Worm (Caenorhabditis elegans): Measurements from ENCODE around the gene F14D7.1.

F14D7.1 gene

DNA sequence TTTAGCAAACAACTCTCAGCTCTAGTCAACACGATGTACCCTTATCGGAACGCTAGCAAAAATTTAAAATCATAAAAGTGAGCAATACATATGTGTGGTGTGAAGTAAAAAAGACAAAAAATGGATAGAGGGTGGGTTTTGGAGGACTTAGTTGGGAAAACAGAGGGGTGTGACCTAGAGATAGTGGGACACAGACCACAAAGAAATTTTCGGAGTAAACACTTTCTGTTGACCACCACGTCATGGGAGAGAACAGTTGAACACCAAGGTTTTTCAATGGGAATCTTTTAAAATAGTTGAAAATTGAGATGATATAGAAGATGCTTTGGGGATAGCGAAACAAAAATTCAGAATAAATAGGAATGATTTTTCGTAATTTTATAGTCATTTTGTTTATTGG, 27.9 kb upstream of the F14D7.1 start (continued):
- TF ChIP-seq unc-39 (tag; optimal IDR thresholded peaks at IDR 0.05) (no peak), nhr-28 (tag; optimal IDR thresholded peaks at IDR 0.05) (no peak)

DNA sequence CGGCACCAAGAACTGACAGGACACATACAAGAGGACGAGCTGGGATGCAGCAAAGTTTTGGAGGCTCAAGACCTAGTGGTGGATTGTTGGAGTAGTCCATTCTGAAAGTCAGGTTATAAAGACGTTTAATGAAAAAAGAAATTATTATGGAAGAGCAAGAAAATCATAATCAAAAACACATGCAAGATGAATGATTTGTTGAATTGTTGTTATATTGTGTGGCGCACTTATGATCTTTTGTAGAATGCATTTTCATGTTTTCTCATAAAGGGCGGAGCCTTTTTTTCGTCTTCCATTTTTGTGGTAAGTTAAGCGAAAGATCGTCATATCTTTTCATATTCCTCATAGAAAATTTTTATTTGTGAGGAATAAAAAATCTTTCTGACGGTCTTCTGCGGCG, 27.3 kb upstream of the F14D7.1 start, which contains the start of gene F47B8.2:
TSS of gene F47B8.2 (minus strand) at position 101 of the 400 bp plus-strand sequence.
- TF ChIP-seq hmg-11 (tag; optimal IDR thresholded peaks at IDR 0.05) (no peak), aly-2 (tag; optimal IDR thresholded peaks at IDR 0.05) (no peak), mdl-1 (tag; optimal IDR thresholded peaks at IDR 0.05) (no peak), nhr-67 (tag; optimal IDR thresholded peaks at IDR 0.05) (no peak), pha-4 (tag; optimal IDR thresholded peaks at IDR 0.05) (no peak), nhr-43 (tag; optimal IDR thresholded peaks at IDR 0.05; ENCODE audit: poor library complexity, severe bottlenecking) (no peak), mml-1 (tag; optimal IDR thresholded peaks at IDR 0.05) (no peak), ceh-16 (tag; optimal IDR thresholded peaks at IDR 0.05) (no peak), nhr-28 (tag; optimal IDR thresholded peaks at IDR 0.05) (no peak)

DNA sequence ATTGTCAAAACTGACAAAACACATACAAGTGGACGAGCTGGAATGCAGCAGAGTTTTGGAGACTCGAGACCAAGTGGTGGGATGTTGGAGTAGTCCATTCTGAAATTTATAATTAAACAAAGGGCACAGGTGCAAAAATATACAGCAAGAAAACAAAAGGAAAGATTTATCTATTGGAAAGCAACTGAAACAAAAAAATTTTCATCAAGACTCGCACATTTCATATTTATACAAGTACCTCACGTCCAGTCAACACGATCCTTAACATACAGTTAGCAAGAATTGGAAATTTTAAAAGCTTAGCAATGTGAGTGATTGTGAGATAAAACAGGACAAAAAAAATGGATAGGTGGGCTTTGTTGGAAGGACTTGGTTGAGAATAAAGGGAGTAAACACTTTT, 25.0 kb upstream of the F14D7.1 start, which contains the start of gene F47B8.1:
TSS of gene F47B8.1 (minus strand) at position 101 of the 400 bp plus-strand sequence.
- TF ChIP-seq nhr-77 (tag; optimal IDR thresholded peaks at IDR 0.05) (no peak), ztf-11 (tag; optimal IDR thresholded peaks at IDR 0.05) (no peak), sea-2 (GFP tag; optimal IDR thresholded peaks at IDR 0.05) (no peak), mdl-1 (tag; optimal IDR thresholded peaks at IDR 0.05) (no peak), ceh-16 (tag; optimal IDR thresholded peaks at IDR 0.05) (no peak), fkh-2 (tag; optimal IDR thresholded peaks at IDR 0.05) (no peak), nhr-237 (tag; optimal IDR thresholded peaks at IDR 0.05) (no peak), mml-1 (tag; optimal IDR thresholded peaks at IDR 0.05) (no peak), pqm-1 (tag; optimal IDR thresholded peaks at IDR 0.05) (no peak), egl-5 (tag; optimal IDR thresholded peaks at IDR 0.05) (no peak), ceh-28 (tag; optimal IDR thresholded peaks at IDR 0.05) (no peak), skn-1 (tag; optimal IDR thresholded peaks at IDR 0.05) (no peak), snpc-4 (tag; optimal IDR thresholded peaks at IDR 0.05) (no peak), egl-27 (tag; optimal IDR thresholded peaks at IDR 0.05) (no peak), aly-2 (tag; optimal IDR thresholded peaks at IDR 0.05) (no peak), nhr-12 (tag; optimal IDR thresholded peaks at IDR 0.05) (no peak), lsy-12 (tag; optimal IDR thresholded peaks at IDR 0.05) (no peak), tbx-2 (tag; optimal IDR thresholded peaks at IDR 0.05) (no peak), nhr-67 (tag; optimal IDR thresholded peaks at IDR 0.05) (no peak)

DNA sequence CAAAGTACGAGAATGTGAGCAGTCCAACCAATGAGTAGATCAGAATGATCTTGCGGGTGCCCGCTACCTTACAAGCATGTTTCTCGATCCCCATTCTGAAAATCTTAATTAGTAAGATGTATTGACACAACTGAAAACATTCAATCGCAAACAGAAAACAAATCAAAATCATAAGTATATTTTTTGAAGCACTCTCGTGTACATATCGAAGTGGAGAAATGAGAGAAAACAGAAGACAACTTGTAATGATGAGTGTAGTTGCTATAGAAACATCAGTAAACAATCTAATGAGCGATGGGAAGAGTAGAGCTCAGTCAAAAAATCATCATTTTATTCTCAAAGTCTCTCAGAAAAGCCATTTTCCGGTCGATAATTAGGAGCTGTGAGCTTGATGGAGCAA, 23.4 kb upstream of the F14D7.1 start, which contains the start of gene F14D7.8:
TSS of gene F14D7.8 (minus strand) at position 101 of the 400 bp plus-strand sequence.
- TF ChIP-seq mdl-1 (tag; optimal IDR thresholded peaks at IDR 0.05), result no peak
- TF ChIP-seq nhr-28 (tag; optimal IDR thresholded peaks at IDR 0.05), result no peak
- TF ChIP-seq eor-1 (tag; optimal IDR thresholded peaks at IDR 0.05), result no peak
- no peak for TF ChIP-seq unc-39 (tag; optimal IDR thresholded peaks at IDR 0.05)
- no peak for TF ChIP-seq tbx-2 (tag; optimal IDR thresholded peaks at IDR 0.05)
- no peak for TF ChIP-seq nhr-25 (tag; optimal IDR thresholded peaks at IDR 0.05)
- no peak for TF ChIP-seq ama-1 (optimal IDR thresholded peaks at IDR 0.05)
- TF ChIP-seq nhr-11 (tag; optimal IDR thresholded peaks at IDR 0.05), result no peak
- TF ChIP-seq sea-2 (GFP tag; optimal IDR thresholded peaks at IDR 0.05), result no peak
- no peak for TF ChIP-seq aly-2 (tag; optimal IDR thresholded peaks at IDR 0.05)
- TF ChIP-seq ZK546.5 (tag; optimal IDR thresholded peaks at IDR 0.05), result no peak
- TF ChIP-seq nhr-237 (tag; optimal IDR thresholded peaks at IDR 0.05), result no peak
- no peak for TF ChIP-seq elt-3 (tag; optimal IDR thresholded peaks at IDR 0.05)
- no peak for TF ChIP-seq skn-1 (tag; optimal IDR thresholded peaks at IDR 0.05)
- TF ChIP-seq zag-1 (tag; optimal IDR thresholded peaks at IDR 0.05), result no peak
- TF ChIP-seq unc-62 (GFP tag; optimal IDR thresholded peaks at IDR 0.05), result no peak

DNA sequence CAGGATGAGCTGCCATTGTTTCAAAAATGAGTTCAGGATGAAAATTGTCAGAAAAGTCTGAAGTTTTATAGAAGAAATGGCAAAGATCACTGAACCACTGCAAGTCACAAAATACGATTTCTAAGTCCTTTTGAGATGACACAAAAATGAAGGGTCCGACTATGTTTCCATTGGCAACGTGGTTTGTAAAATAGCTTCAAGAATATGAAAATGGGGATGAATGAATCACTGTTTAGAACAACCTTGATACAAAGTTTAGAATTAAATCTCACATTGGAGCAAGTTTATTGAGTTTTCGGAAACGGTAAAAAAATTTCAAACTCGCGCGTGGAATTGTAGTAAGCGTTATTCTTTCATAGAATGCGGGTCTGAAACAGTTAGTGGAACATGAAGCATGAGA, 21.9 kb upstream of the F14D7.1 start, which contains the start of gene ddn-3:
TSS of gene ddn-3 (minus strand) at position 101 of the 400 bp plus-strand sequence.
- TF ChIP-seq eor-1 (tag; optimal IDR thresholded peaks at IDR 0.05) (no peak), unc-39 (tag; optimal IDR thresholded peaks at IDR 0.05) (no peak), ceh-28 (tag; optimal IDR thresholded peaks at IDR 0.05) (no peak), aly-2 (tag; optimal IDR thresholded peaks at IDR 0.05) (no peak), sea-2 (GFP tag; optimal IDR thresholded peaks at IDR 0.05) (no peak), nhr-76 (tag; optimal IDR thresholded peaks at IDR 0.05) (no peak), unc-62 (GFP tag; optimal IDR thresholded peaks at IDR 0.05) (no peak), fos-1 (tag; optimal IDR thresholded peaks at IDR 0.05) (no peak), tbx-2 (tag; optimal IDR thresholded peaks at IDR 0.05) (no peak), egl-27 (tag; optimal IDR thresholded peaks at IDR 0.05) (no peak), lin-39 (tag; optimal IDR thresholded peaks at IDR 0.05) (no peak), skn-1 (tag; optimal IDR thresholded peaks at IDR 0.05) (no peak), pqm-1 (tag; optimal IDR thresholded peaks at IDR 0.05) (no peak), nfya-1 (tag; optimal IDR thresholded peaks at IDR 0.05; ENCODE audit: insufficient read depth) (no peak)
